Worm (Caenorhabditis elegans) whole organism, L3 larva: ENCODE results near the gene ifb-1.

ENCODE experiments used
- R02D3.7 ChIP-seq: fragments of 150-350 bp; optimal IDR thresholded peaks from 2 replicates; lab custom pipeline; 2014; ENCODE audit warnings: missing biosample characterization, missing genetic modification characterization
- ZK546.5 ChIP-seq: sonication (generic microtip); optimal IDR thresholded peaks from 2 replicates; lab custom pipeline; 2017; ENCODE audit warnings: missing biosample characterization, missing genetic modification characterization
- elt-3 ChIP-seq, 3 experiments: fragments of 150-350 bp in 1 of 3; sonication (generic microtip) in 2 of 3; optimal IDR thresholded peaks; 2 replicates in 2 of 3; 4 replicates in 1 of 3; lab custom pipeline; 2014 to 2017; ENCODE audit warnings: missing biosample characterization in 3 of 3, missing genetic modification characterization in 3 of 3
- nhr-237 ChIP-seq: fragments of 150-350 bp; optimal IDR thresholded peaks from 2 replicates; lab custom pipeline; 2014; ENCODE audit warnings: missing biosample characterization, missing genetic modification characterization
- nhr-43 ChIP-seq: sonication (generic microtip); optimal IDR thresholded peaks from 2 replicates; lab custom pipeline; 2016; ENCODE audit warnings: mild to moderate bottlenecking, missing genetic modification characterization, missing compliant biosample characterization; ENCODE audit not compliant: poor library complexity, severe bottlenecking
- nhr-76 ChIP-seq: fragments of 150-350 bp; sonication (generic microtip); optimal IDR thresholded peaks from 5 replicates; lab custom pipeline; 2014; ENCODE audit warnings: missing biosample characterization, missing genetic modification characterization
- nhr-77 ChIP-seq: fragments of 150-350 bp; optimal IDR thresholded peaks from 2 replicates; lab custom pipeline; 2014; ENCODE audit warnings: missing biosample characterization, missing genetic modification characterization
- skn-1 ChIP-seq: fragments of 150-350 bp; optimal IDR thresholded peaks from 2 replicates; lab custom pipeline; 2014; ENCODE audit warnings: missing biosample characterization, missing genetic modification characterization

ce11 chrII:5799553-5799952 is 34.1 kb downstream of the ifb-1 start, which contains the start of gene K05F1.8:
- TF ChIP-seq nhr-77 (tag; lab: Kevin White, UChicago) (no peak), nhr-237 (tag; lab: Kevin White, UChicago) (no peak), R02D3.7 (tag; lab: Kevin White, UChicago) (no peak), nhr-43 (tag; lab: Kevin White, UChicago) (no peak), skn-1 (tag; lab: Kevin White, UChicago) (no peak), elt-3 (tag; optimal IDR thresholded peaks at IDR 0.05; lab: Kevin White, UChicago) (no peak), ZK546.5 (tag; lab: Kevin White, UChicago) (no peak), nhr-76 (tag; lab: Kevin White, UChicago) (no peak)
